Worm (Caenorhabditis elegans): ENCODE results near the gene K06A4.2.

ce11 chrV:9504474-9504960 lies 20.5 kb downstream of the K06A4.2 start, which contains the start of gene haao-1:
- TF ChIP-seq B0336.3 (GFP tag; IDR thresholded peaks at IDR 0.05) (no peak), hlh-26 (GFP tag; conservative IDR thresholded peaks at IDR 0.05) (no peak)

Data from whole organism, young adult.